Fruit fly (Drosophila melanogaster): ENCODE results near the gene Pcd.
A peak's percentile ranks its signal among the peaks of the same experiment; 100 is the strongest.

- TF ChIP-seq CG34367 (tag; optimal IDR thresholded peaks at IDR 0.05): peak; percentile 12
- no peak for TF ChIP-seq CG13204 (GFP tag; optimal IDR thresholded peaks at IDR 0.05)
- no peak for TF ChIP-seq CG12605 (GFP tag; IDR thresholded peaks at IDR 0.05)
- no peak for TF ChIP-seq EcR (GFP tag; optimal IDR thresholded peaks at IDR 0.05)
- TF ChIP-seq CG10348 (GFP tag; IDR thresholded peaks at IDR 0.05): no peak
- TF ChIP-seq rn (GFP tag; IDR thresholded peaks at IDR 0.05): no peak
- no peak for TF ChIP-seq D1 (tag; optimal IDR thresholded peaks at IDR 0.05)
- TF ChIP-seq CG32121 (GFP tag; IDR thresholded peaks at IDR 0.05): no peak
- TF ChIP-seq CG8159 (tag; optimal IDR thresholded peaks at IDR 0.05): peak; percentile 59
- TF ChIP-seq CG9948 (tag; optimal IDR thresholded peaks at IDR 0.05): peak; percentile 3
- peak; percentile 12 for TF ChIP-seq CG17806 (tag; optimal IDR thresholded peaks at IDR 0.05)
- TF ChIP-seq CG14655 (GFP tag; optimal IDR thresholded peaks at IDR 0.05): peak; percentile 34
- no peak for TF ChIP-seq gl (tag; optimal IDR thresholded peaks at IDR 0.05)
- peak; percentile 14 for TF ChIP-seq CG8301 (tag; optimal IDR thresholded peaks at IDR 0.05)
Observed at dm6 chr3R:29762297-29762696, 39.3 kb downstream of the Pcd start.
